Worm (Caenorhabditis elegans): ENCODE data around the gene cct-6.

DNA sequence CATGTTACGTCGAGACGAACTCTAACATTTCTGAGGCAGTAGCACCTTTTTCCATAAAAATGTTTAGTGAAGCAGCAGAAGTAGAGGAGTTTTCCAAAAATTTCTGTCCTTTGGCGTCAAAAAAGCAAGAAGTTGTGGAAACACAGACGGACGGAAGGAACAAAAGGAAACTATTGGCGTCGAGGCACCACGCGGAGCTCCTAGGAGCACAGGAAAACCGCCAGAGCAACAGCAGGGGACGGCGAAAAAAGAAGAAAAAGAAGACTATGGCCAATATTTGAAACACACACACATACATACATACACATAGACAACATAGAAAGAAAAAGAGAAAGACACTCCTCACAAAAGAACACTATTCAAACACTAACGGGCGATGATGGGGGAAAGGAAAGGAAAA, 12.6 kb downstream of the cct-6 start:
- TF ChIP-seq cog-1 (tag; optimal IDR thresholded peaks at IDR 0.05) (no peak), flt-1 (GFP tag; IDR thresholded peaks at IDR 0.05) (no peak), T22C8.4 (GFP tag; IDR thresholded peaks at IDR 0.05) (no peak)
